Worm (Caenorhabditis elegans): ENCODE measurements around the gene F31F4.1.

Gene F31F4.1

DNA sequence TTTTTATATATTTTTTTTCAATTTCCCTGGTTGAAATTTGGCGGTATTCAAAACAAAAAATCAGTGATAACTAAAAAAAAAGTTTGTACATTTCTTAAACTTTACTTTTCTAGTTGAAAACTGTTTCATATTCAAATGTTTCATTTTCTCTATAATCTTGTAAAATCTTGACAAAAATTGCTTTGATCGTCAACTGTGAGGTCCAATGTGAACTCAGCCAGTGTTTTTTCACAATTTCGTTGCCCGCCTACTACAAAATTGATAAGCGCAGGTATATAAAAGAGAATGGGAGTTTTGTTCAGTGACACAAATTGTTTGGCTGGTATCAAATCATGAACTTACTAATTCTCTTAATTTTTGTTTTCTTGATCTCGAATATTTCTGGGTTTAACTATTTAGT lies 37.0 kb upstream of the F31F4.1 start, which contains the start of gene ugt-42:
ugt-42 (plus strand) TSS at position 301 of the 400 bp plus-strand sequence.
- TF ChIP-seq jun-1 (tag; optimal IDR thresholded peaks at IDR 0.05): no peak
- no peak for TF ChIP-seq nhr-90 (tag; optimal IDR thresholded peaks at IDR 0.05; ENCODE audit: poor library complexity)
- TF ChIP-seq Y116A8C.19 (tag; optimal IDR thresholded peaks at IDR 0.05; ENCODE audit: borderline replicate concordance): no peak
- TF ChIP-seq unc-86 (tag; optimal IDR thresholded peaks at IDR 0.05): no peak
- TF ChIP-seq nhr-77 (tag; optimal IDR thresholded peaks at IDR 0.05): no peak
- no peak for TF ChIP-seq rnt-1 (tag; optimal IDR thresholded peaks at IDR 0.05)

ce11 chrV:652940-653339 lies 30.9 kb upstream of the F31F4.1 start, which contains the start of gene srj-5:
TSS of gene srj-5 (minus strand) at chrV:653040.
- TF ChIP-seq ama-1 (optimal IDR thresholded peaks at IDR 0.05): no peak
- TF ChIP-seq mab-9 (GFP tag; IDR thresholded peaks at IDR 0.05): no peak
- no peak for TF ChIP-seq C34B4.2 (tag; optimal IDR thresholded peaks at IDR 0.05)
- TF ChIP-seq alr-1 (tag; optimal IDR thresholded peaks at IDR 0.05; ENCODE audit: borderline replicate concordance): no peak
- TF ChIP-seq ceh-88 (GFP tag; IDR thresholded peaks at IDR 0.05): no peak
- TF ChIP-seq hlh-17 (GFP tag; optimal IDR thresholded peaks at IDR 0.05; ENCODE audit: borderline replicate concordance): no peak
- no peak for TF ChIP-seq ceh-90 (tag; optimal IDR thresholded peaks at IDR 0.05)
- no peak for TF ChIP-seq blmp-1 (tag; optimal IDR thresholded peaks at IDR 0.05)
- no peak for TF ChIP-seq ets-5 (GFP tag; IDR thresholded peaks at IDR 0.05)
- no peak for TF ChIP-seq fkh-10 (GFP tag; optimal IDR thresholded peaks at IDR 0.05)
- TF ChIP-seq fkh-8 (tag; optimal IDR thresholded peaks at IDR 0.05): no peak
- no peak for TF ChIP-seq unc-98 (GFP tag; IDR thresholded peaks at IDR 0.05)
- no peak for TF ChIP-seq xbp-1 (tag; optimal IDR thresholded peaks at IDR 0.05)
- no peak for TF ChIP-seq nhr-237 (tag; optimal IDR thresholded peaks at IDR 0.05)
- TF ChIP-seq mep-1 (tag; optimal IDR thresholded peaks at IDR 0.05): no peak
- no peak for TF ChIP-seq zip-4 (GFP tag; optimal IDR thresholded peaks at IDR 0.05)
- no peak for TF ChIP-seq egl-13 (tag; optimal IDR thresholded peaks at IDR 0.05)
- TF ChIP-seq dsc-1 (tag; optimal IDR thresholded peaks at IDR 0.05): no peak
- TF ChIP-seq lin-14 (GFP tag; optimal IDR thresholded peaks at IDR 0.05): no peak

DNA sequence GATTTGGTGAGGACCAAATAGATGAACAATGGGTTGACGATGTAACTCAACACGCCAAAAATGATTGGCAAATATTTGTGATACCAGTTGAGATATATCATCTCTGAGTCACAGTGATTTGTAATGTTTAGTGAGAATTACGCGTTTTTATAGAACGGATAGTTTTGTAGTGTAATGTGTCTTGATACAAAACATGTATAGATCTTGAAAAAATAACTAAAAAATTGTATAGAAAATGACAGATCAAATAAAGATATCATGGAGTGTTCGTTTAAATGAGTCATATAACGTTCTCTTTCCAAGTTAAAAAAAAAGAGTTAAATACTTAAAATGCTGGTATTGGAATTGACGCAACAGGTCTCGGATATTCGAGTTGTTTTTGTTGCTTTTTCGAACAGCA lies 29.5 kb upstream of the F31F4.1 start, which contains the start of gene srj-6:
srj-6 (minus strand) TSS at position 101 of the 400 bp plus-strand sequence.
- TF ChIP-seq grh-1 (GFP tag; IDR thresholded peaks at IDR 0.05) (no peak), lin-15B (tag; optimal IDR thresholded peaks at IDR 0.05) (no peak), ceh-8 (GFP tag; optimal IDR thresholded peaks at IDR 0.05) (no peak), isw-1 (GFP tag; IDR thresholded peaks at IDR 0.05) (no peak), nhr-85 (tag) (no peak), elt-2 (tag; optimal IDR thresholded peaks at IDR 0.05) (no peak), unc-86 (tag; optimal IDR thresholded peaks at IDR 0.05) (no peak), jun-1 (tag; optimal IDR thresholded peaks at IDR 0.05) (no peak), nhr-84 (tag; optimal IDR thresholded peaks at IDR 0.05) (no peak), unc-98 (GFP tag; IDR thresholded peaks at IDR 0.05) (no peak), ztf-4 (tag; optimal IDR thresholded peaks at IDR 0.05) (no peak), nhr-77 (tag; optimal IDR thresholded peaks at IDR 0.05) (no peak), blmp-1 (tag; optimal IDR thresholded peaks at IDR 0.05) (no peak), efl-1 (optimal IDR thresholded peaks at IDR 0.05) (no peak), efl-1 (GFP tag; optimal IDR thresholded peaks at IDR 0.05 in 1 of 2) (no peak), lir-3 (tag; optimal IDR thresholded peaks at IDR 0.05; ENCODE audit: poor library complexity) (no peak), pax-3 (tag; optimal IDR thresholded peaks at IDR 0.05) (no peak), hlh-17 (GFP tag; optimal IDR thresholded peaks at IDR 0.05; ENCODE audit: borderline replicate concordance) (no peak)

DNA sequence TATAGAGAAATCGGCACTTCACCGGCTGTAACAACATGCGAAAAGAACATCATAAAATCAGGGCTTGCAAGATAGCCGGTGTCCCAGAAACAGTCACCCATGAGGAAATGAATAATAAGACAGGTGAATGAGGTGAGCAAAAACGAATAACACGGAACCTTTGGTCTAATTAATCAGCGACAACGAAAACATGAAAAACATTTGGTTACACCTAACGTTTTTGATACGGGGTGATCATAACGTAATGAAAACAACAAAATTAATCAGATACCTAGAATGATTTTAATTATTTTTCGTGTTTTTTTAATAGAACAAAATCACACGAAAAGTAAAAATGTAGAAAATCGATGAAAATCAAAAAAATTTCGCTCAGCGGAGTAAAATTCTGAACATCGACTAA lies 28.0 kb upstream of the F31F4.1 start, which contains the start of gene srh-245:
srh-245 (minus strand) TSS at position 101 of the 400 bp plus-strand sequence.
- TF ChIP-seq zag-1 (tag; optimal IDR thresholded peaks at IDR 0.05) (no peak), mab-9 (GFP tag; IDR thresholded peaks at IDR 0.05) (no peak), snpc-4 (tag; optimal IDR thresholded peaks at IDR 0.05) (no peak), snu-23 (GFP tag; optimal IDR thresholded peaks at IDR 0.05) (no peak), pax-3 (tag; optimal IDR thresholded peaks at IDR 0.05) (no peak), sox-4 (tag; optimal IDR thresholded peaks at IDR 0.05) (no peak), lin-14 (GFP tag; optimal IDR thresholded peaks at IDR 0.05) (no peak), nhr-90 (tag; optimal IDR thresholded peaks at IDR 0.05; ENCODE audit: poor library complexity) (no peak), ceh-90 (tag; optimal IDR thresholded peaks at IDR 0.05) (no peak), mdl-1 (tag; optimal IDR thresholded peaks at IDR 0.05) (no peak), nhr-12 (tag; optimal IDR thresholded peaks at IDR 0.05) (no peak), lin-15B (tag; optimal IDR thresholded peaks at IDR 0.05) (no peak), ama-1 (optimal IDR thresholded peaks at IDR 0.05) (no peak), fkh-8 (tag; optimal IDR thresholded peaks at IDR 0.05) (no peak), fkh-4 (tag; optimal IDR thresholded peaks at IDR 0.05; ENCODE audit: borderline replicate concordance) (no peak), egl-27 (tag; optimal IDR thresholded peaks at IDR 0.05) (no peak)
